Worm (Caenorhabditis elegans) whole organism, late embryonic: ENCODE measurements around the gene sre-27.

Experiments used
- C08G9.2 ChIP-seq: sonication (generic microtip); optimal IDR thresholded peaks from 2 replicates; lab custom pipeline; 2016; ENCODE audit warnings: mild to moderate bottlenecking, missing genetic modification characterization, moderate library complexity, missing compliant biosample characterization
- C38D4.7 ChIP-seq: fragments of 200-800 bp; sonication (Bioruptor generic); optimal IDR thresholded peaks from 2 replicates; lab custom pipeline; 2018; ENCODE audit warnings: mild to moderate bottlenecking, missing genetic modification characterization, moderate library complexity, missing compliant biosample characterization
- K02D7.2 ChIP-seq: sonication (generic microtip); optimal IDR thresholded peaks from 2 replicates; lab custom pipeline; 2017; ENCODE audit warnings: mild to moderate bottlenecking, missing genetic modification characterization, missing compliant biosample characterization
- K09A11.1 ChIP-seq: sonication (generic microtip); optimal IDR thresholded peaks from 2 replicates; lab custom pipeline; 2017; ENCODE audit warnings: antibody characterized with exemption, mild to moderate bottlenecking, missing genetic modification characterization, missing compliant biosample characterization; ENCODE audit not compliant: insufficient read depth
- Y22D7AL.16 ChIP-seq: sonication (generic microtip); optimal IDR thresholded peaks from 2 replicates; lab custom pipeline; 2016; ENCODE audit warnings: missing genetic modification characterization, missing compliant biosample characterization
- ama-1 ChIP-seq: fragments of 150-350 bp; optimal IDR thresholded peaks from 2 replicates; lab custom pipeline; 2014
- ceh-18 ChIP-seq: sonication (generic microtip); optimal IDR thresholded peaks from 2 replicates; lab custom pipeline; 2016; ENCODE audit warnings: missing genetic modification characterization, missing compliant biosample characterization
- ceh-2 ChIP-seq: sonication (generic microtip); optimal IDR thresholded peaks from 2 replicates; lab custom pipeline; 2016; ENCODE audit warnings: missing genotype, missing genetic modification characterization, missing compliant biosample characterization
- ceh-30 ChIP-seq: fragments of 150-350 bp; optimal IDR thresholded peaks from 2 replicates; lab custom pipeline; 2014; ENCODE audit warnings: missing biosample characterization, missing genetic modification characterization
- ceh-31 ChIP-seq: sonication (generic microtip); optimal IDR thresholded peaks from 2 replicates; lab custom pipeline; 2016; ENCODE audit warnings: missing genetic modification characterization, missing compliant biosample characterization
- ceh-34 ChIP-seq: sonication (generic microtip); optimal IDR thresholded peaks from 2 replicates; lab custom pipeline; 2016; ENCODE audit warnings: mild to moderate bottlenecking, missing genetic modification characterization, missing compliant biosample characterization
- ceh-45 ChIP-seq: fragments of 200-800 bp; sonication (Bioruptor generic); IDR thresholded peaks from 2 replicates; pipeline ENCODE4 v1.3.6; 2022; ENCODE audit warnings: missing genetic modification reagents, missing genetic modification characterization, missing compliant biosample characterization
- ceh-48 ChIP-seq: sonication (generic microtip); optimal IDR thresholded peaks from 2 replicates; lab custom pipeline; 2016; ENCODE audit warnings: missing genetic modification characterization, inconsistent platforms, missing compliant biosample characterization
- dmd-4 ChIP-seq: sonication (generic microtip); optimal IDR thresholded peaks from 2 replicates; lab custom pipeline; 2016; ENCODE audit warnings: borderline replicate concordance, missing genetic modification characterization, missing compliant biosample characterization
- dve-1 ChIP-seq: sonication (generic microtip); optimal IDR thresholded peaks from 2 replicates; lab custom pipeline; 2017; ENCODE audit warnings: antibody characterized with exemption, mild to moderate bottlenecking, missing genetic modification characterization, missing compliant biosample characterization
- elt-2 ChIP-seq: sonication (generic microtip); optimal IDR thresholded peaks from 2 replicates; lab custom pipeline; 2016; ENCODE audit warnings: missing genetic modification reagents, missing genetic modification characterization, missing compliant biosample characterization
- fkh-10 ChIP-seq: fragments of 150-350 bp; optimal IDR thresholded peaks from 2 replicates; lab custom pipeline; 2014; ENCODE audit warnings: missing biosample characterization, missing genetic modification reagents, missing genetic modification characterization
- hlh-6 ChIP-seq: sonication (generic microtip); optimal IDR thresholded peaks from 2 replicates; lab custom pipeline; 2016; ENCODE audit warnings: missing genotype, missing genetic modification characterization, missing compliant biosample characterization
- hlh-8 ChIP-seq: sonication (generic microtip); optimal IDR thresholded peaks from 2 replicates; lab custom pipeline; 2016; ENCODE audit warnings: missing genotype, missing genetic modification characterization, missing compliant biosample characterization
- lim-6 ChIP-seq: sonication (generic microtip); optimal IDR thresholded peaks from 2 replicates; lab custom pipeline; 2016; ENCODE audit warnings: missing genetic modification characterization, missing compliant biosample characterization
- madf-2 ChIP-seq: sonication (generic microtip); optimal IDR thresholded peaks from 2 replicates; lab custom pipeline; 2017; ENCODE audit warnings: missing genetic modification characterization, missing compliant biosample characterization
- mec-3 ChIP-seq: sonication (generic microtip); optimal IDR thresholded peaks from 2 replicates; lab custom pipeline; 2016; ENCODE audit warnings: borderline replicate concordance, missing genetic modification characterization, missing compliant biosample characterization
- nfya-1 ChIP-seq: sonication (generic microtip); optimal IDR thresholded peaks from 2 replicates; lab custom pipeline; 2017; ENCODE audit warnings: missing genetic modification characterization, mild to moderate bottlenecking, missing compliant biosample characterization, antibody characterized with exemption, moderate library complexity
- nhr-11 ChIP-seq: fragments of 150-350 bp; optimal IDR thresholded peaks from 2 replicates; lab custom pipeline; 2014; ENCODE audit warnings: missing biosample characterization, missing genetic modification characterization
- pag-3 ChIP-seq: sonication (generic microtip); optimal IDR thresholded peaks from 2 replicates; lab custom pipeline; 2016; ENCODE audit warnings: missing compliant biosample characterization, missing genetic modification characterization, borderline replicate concordance
- pat-9 ChIP-seq: fragments of 200-800 bp; sonication (Bioruptor generic); optimal IDR thresholded peaks from 2 replicates; lab custom pipeline; 2018; ENCODE audit warnings: mild to moderate bottlenecking, missing genetic modification characterization, moderate library complexity, missing compliant biosample characterization
- pax-1 ChIP-seq: fragments of 150-350 bp; optimal IDR thresholded peaks from 2 replicates; lab custom pipeline; 2014; ENCODE audit warnings: missing biosample characterization, missing genetic modification characterization
- pha-2 ChIP-seq: sonication (generic microtip); optimal IDR thresholded peaks from 2 replicates; lab custom pipeline; 2017; ENCODE audit warnings: mild to moderate bottlenecking, missing genetic modification characterization, missing compliant biosample characterization
- rnt-1 ChIP-seq: sonication (generic microtip); optimal IDR thresholded peaks from 2 replicates; lab custom pipeline; 2016; ENCODE audit warnings: missing genetic modification characterization, missing compliant biosample characterization
- sdc-2 ChIP-seq: sonication (generic microtip); optimal IDR thresholded peaks from 2 replicates; lab custom pipeline; 2016; ENCODE audit warnings: missing genotype, missing genetic modification characterization, missing compliant biosample characterization
- syd-9 ChIP-seq: sonication (generic microtip); optimal IDR thresholded peaks from 2 replicates; lab custom pipeline; 2016; ENCODE audit warnings: mild to moderate bottlenecking, missing genetic modification characterization, moderate library complexity, missing compliant biosample characterization
- tbx-2 ChIP-seq: sonication (generic microtip); optimal IDR thresholded peaks from 2 replicates; lab custom pipeline; 2016; ENCODE audit warnings: missing genetic modification characterization, missing compliant biosample characterization
- unc-42 ChIP-seq: sonication (generic microtip); optimal IDR thresholded peaks from 2 replicates; lab custom pipeline; 2016; ENCODE audit warnings: missing genotype, missing genetic modification characterization, missing compliant biosample characterization
- unc-55 ChIP-seq: sonication (generic microtip); optimal IDR thresholded peaks from 2 replicates; lab custom pipeline; 2017; ENCODE audit warnings: missing biosample characterization, missing genetic modification reagents, missing genetic modification characterization
- unc-86 ChIP-seq: sonication (generic microtip); optimal IDR thresholded peaks from 2 replicates; lab custom pipeline; 2016; ENCODE audit warnings: missing genetic modification characterization, missing compliant biosample characterization
- zip-5 ChIP-seq: sonication (generic microtip); optimal IDR thresholded peaks from 2 replicates; lab custom pipeline; 2016; ENCODE audit warnings: missing genetic modification characterization, missing compliant biosample characterization
- ztf-16 ChIP-seq: sonication (generic microtip); optimal IDR thresholded peaks from 2 replicates; lab custom pipeline; 2017; ENCODE audit warnings: missing genetic modification characterization, missing compliant biosample characterization

Gene sre-27

ce11 chrII:12417514-12417913, at the start of gene sre-27:
TSS of gene sre-27 (minus strand) at chrII:12417614.
- TF ChIP-seq C08G9.2 (tag; lab: Kevin White, UChicago): no peak
- TF ChIP-seq Y22D7AL.16: no peak
- TF ChIP-seq mec-3 (tag; lab: Kevin White, UChicago): no peak
- TF ChIP-seq lim-6 (tag; lab: Kevin White, UChicago): no peak
- TF ChIP-seq unc-86: no peak
- TF ChIP-seq pag-3 (tag; lab: Kevin White, UChicago): no peak
- TF ChIP-seq ceh-30 (tag; lab: Kevin White, UChicago): no peak

DNA sequence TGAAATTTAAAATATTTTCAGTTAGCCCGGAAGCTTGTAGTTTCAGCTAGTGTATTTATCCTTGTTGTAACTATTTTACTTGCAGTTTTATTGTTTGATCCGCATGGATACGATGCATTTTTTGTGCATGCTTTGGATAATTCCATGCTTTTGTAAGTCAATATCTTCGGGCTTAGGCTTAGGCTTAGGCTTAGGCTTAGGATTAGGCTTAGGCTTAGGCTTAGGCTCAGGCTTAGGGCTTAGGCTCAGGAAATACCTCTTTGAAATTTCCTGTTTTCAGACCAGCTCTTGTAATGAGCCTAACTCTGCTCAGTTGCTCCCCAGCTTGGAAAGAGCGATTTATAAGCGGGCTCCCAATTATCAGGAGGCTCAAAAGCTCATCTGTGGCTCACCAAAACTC, 49.6 kb upstream of the sre-27 start, which contains the start of gene srg-16:
TSS of gene srg-16 (plus strand) at position 87 of the 400 bp plus-strand sequence.
- no peak for TF ChIP-seq K02D7.2
- TF ChIP-seq dve-1 (tag; lab: Kevin White, UChicago): peak; percentile 55

DNA sequence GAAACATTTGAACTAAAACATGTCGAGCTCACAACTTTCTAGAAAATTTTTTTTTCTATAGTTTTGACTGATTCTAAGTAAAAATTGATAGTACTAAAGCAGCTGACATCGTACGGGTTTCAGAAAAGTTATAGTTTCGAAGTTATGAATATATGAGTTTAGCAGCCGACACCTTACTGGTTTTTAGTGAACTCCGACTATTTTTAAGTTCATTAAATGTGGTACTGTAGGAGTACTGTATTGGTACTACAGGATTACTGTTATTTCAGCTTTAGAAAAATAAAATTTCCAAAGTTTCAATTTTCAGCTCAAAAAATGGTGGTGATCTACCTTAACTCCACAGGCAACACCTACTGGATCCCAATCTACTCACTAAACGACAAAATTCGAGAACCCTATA, 48.1 kb upstream of the sre-27 start, which contains the start of gene sre-37:
TSS of gene sre-37 (plus strand) at position 301 of the 400 bp plus-strand sequence.
- no peak for TF ChIP-seq C08G9.2 (tag; lab: Kevin White, UChicago)
- TF ChIP-seq zip-5 (tag; lab: Kevin White, UChicago): no peak
- no peak for TF ChIP-seq fkh-10
- no peak for TF ChIP-seq ceh-2
- TF ChIP-seq elt-2 (tag; lab: Kevin White, UChicago): no peak
- no peak for TF ChIP-seq pha-2 (tag; lab: Kevin White, UChicago)
- TF ChIP-seq nfya-1 (tag; lab: Kevin White, UChicago): no peak
- TF ChIP-seq pat-9: no peak
- TF ChIP-seq unc-55 (GFP tag; lab: Kevin White, UChicago): no peak
- no peak for TF ChIP-seq dmd-4 (tag; lab: Kevin White, UChicago)
- no peak for TF ChIP-seq hlh-6

- no peak for TF ChIP-seq sdc-2
- no peak for TF ChIP-seq K09A11.1 (tag; lab: Kevin White, UChicago)
- no peak for TF ChIP-seq K02D7.2
- no peak for TF ChIP-seq fkh-10
- TF ChIP-seq ceh-30 (tag; lab: Kevin White, UChicago): no peak
- no peak for TF ChIP-seq nhr-11 (tag; lab: Kevin White, UChicago)
- TF ChIP-seq mec-3 (tag; lab: Kevin White, UChicago): no peak
- TF ChIP-seq unc-42: no peak
- TF ChIP-seq rnt-1 (tag; lab: Kevin White, UChicago): no peak
- TF ChIP-seq unc-55 (GFP tag; lab: Kevin White, UChicago): no peak
- TF ChIP-seq ceh-45: no peak
- TF ChIP-seq ama-1 (lab: Kevin White, UChicago): no peak
- TF ChIP-seq tbx-2: no peak
- no peak for TF ChIP-seq ceh-34 (tag; lab: Kevin White, UChicago)
Observed at ce11 chrII:12462244-12462643, 44.8 kb upstream of the sre-27 start, which contains the start of gene F15A4.2. TSS of gene F15A4.2 (plus strand) at chrII:12462544.

DNA sequence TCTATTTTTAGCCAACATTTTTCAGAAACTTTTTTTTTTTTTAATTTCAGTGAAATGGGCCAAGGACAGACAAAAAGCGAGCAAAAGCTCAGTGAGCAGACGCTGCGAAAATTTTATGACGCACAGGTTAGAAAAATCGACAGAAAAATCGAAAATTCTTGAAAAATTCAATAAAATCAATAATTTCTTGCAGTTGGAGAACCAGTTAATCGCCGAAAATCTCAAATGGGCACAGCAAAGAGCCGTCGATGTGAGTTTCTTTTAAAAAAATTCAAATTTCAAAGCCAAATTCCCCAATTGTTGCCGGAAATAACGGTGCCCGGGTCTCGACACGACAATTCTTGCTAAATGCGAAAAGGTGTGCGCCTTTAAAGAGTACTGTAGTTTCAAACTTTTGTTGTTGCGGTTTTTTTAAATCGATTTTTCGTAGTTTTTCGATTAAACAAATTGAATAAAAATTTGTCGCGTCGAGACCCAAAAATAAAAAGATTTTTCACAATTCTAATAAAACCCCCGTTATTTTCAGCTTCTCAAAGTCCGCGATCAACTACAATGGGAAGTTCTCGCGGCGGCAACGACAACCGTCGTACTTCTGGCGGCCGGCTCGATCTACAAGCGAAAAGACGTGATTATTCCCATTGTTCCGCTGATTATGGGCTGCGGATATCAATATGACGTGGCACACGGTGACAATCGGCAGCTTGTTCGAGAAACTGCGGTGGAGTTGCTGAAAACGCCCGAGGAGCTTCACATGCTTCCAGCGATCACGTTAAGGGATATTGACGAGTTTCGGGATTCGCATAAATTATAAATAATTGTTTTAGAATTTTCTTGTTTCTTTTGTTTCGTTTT, 43.4 kb upstream of the sre-27 start, which contains the start of gene tag-280:
TSS of gene tag-280 (plus strand) at position 51 of the 852 bp plus-strand sequence.
- TF ChIP-seq tbx-2 (no peak), dmd-4 (tag; lab: Kevin White, UChicago) (no peak)
- TF ChIP-seq, all 69 proteins: peak for 0

DNA sequence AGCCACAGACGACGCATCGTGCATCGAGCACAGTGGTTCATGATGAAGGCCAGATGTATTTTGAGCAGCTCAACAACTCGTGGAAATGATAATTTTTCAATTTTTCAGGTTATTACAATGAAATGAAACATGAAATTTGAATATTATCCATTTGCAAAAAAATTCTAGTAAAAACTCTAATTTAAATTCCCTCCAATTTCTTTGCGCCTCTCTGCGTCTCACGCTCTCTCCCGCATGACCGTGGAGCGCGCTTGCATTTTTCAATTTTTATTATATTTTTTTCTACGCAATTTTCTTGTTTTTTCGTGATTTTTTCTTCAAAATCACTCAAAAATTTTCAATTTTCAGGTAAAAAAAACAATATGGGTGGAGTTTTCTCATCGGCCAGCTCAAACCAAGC, 42.0 kb upstream of the sre-27 start, which contains the start of gene tag-281:
TSS of gene tag-281 (plus strand) at position 340 of the 400 bp plus-strand sequence.
- TF ChIP-seq ztf-16 (tag; lab: Kevin White, UChicago) (no peak), pax-1 (tag; lab: Kevin White, UChicago) (peak; percentile 6), ceh-18 (tag; lab: Kevin White, UChicago) (peak; percentile 25), ceh-34 (tag; lab: Kevin White, UChicago) (peak; percentile 12), fkh-10 (no peak), unc-42 (peak; percentile 47), ceh-48 (peak; percentile 3), madf-2 (tag; lab: Kevin White, UChicago) (no peak), unc-86 (peak; percentile 21), hlh-8 (tag; lab: Kevin White, UChicago) (no peak), syd-9 (tag; lab: Kevin White, UChicago) (no peak), nfya-1 (tag; lab: Kevin White, UChicago) (peak; percentile 68), C38D4.7 (no peak), ceh-31 (peak; percentile 15)
